Worm (Caenorhabditis elegans) whole organism, L3 larva: ENCODE data around the gene snf-10.

ENCODE experiments used
- R02D3.7 ChIP-seq: fragments of 150-350 bp; optimal IDR thresholded peaks from 2 replicates; lab custom pipeline; 2014; ENCODE audit warnings: missing biosample characterization, missing genetic modification characterization
- eor-1 ChIP-seq, 2 experiments: fragments of 150-350 bp; optimal IDR thresholded peaks; 2 replicates each; lab custom pipeline; 2014 to 2018; ENCODE audit warnings: missing biosample characterization in 2 of 2, missing genetic modification characterization in 2 of 2
- jun-1 ChIP-seq: fragments of 150-350 bp; optimal IDR thresholded peaks from 2 replicates; lab custom pipeline; 2014; ENCODE audit warnings: missing biosample characterization, missing genetic modification reagents, missing genetic modification characterization
- nfya-1 ChIP-seq: sonication (generic microtip); optimal IDR thresholded peaks from 2 replicates; lab custom pipeline; 2017; ENCODE audit warnings: missing genetic modification characterization, mild to moderate bottlenecking, missing compliant biosample characterization, antibody characterized with exemption, moderate library complexity; ENCODE audit not compliant: insufficient read depth
- nhr-76 ChIP-seq: fragments of 150-350 bp; sonication (generic microtip); optimal IDR thresholded peaks from 5 replicates; lab custom pipeline; 2014; ENCODE audit warnings: missing biosample characterization, missing genetic modification characterization
- pqm-1 ChIP-seq: fragments of 150-350 bp; optimal IDR thresholded peaks from 2 replicates; lab custom pipeline; 2017; ENCODE audit warnings: missing biosample characterization, missing genetic modification characterization, inconsistent platforms
- snpc-4 ChIP-seq: fragments of 150-350 bp; optimal IDR thresholded peaks from 2 replicates; lab custom pipeline; 2014; ENCODE audit warnings: missing biosample characterization, missing genetic modification characterization
- ztf-4 ChIP-seq: fragments of 150-350 bp; optimal IDR thresholded peaks from 2 replicates; lab custom pipeline; 2014; ENCODE audit warnings: missing biosample characterization, missing genetic modification characterization

DNA sequence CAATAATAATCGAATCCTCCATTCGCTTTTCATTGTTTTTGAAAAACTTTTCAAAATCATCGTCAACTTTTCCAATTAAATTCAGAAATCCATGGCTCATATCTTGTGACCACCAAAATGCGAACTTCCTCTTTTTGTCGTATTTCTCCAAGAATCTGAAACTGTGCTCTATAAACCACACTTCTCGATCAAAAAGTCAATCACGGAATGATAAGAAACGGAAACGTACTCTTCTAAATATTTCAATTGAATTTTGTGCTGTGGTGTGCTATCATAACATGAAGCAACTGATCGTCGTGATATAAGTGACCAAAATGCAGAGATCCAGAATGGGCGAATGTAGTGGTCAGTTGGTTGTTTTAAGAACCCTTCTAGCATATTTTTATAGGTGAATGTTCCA is 35.9 kb downstream of the snf-10 start:
- no peak for TF ChIP-seq ztf-4 (tag; lab: Kevin White, UChicago)
- TF ChIP-seq pqm-1 (tag; lab: Kevin White, UChicago) = no peak
- no peak for TF ChIP-seq jun-1 (tag; lab: Kevin White, UChicago)
- no peak for TF ChIP-seq R02D3.7 (tag; lab: Kevin White, UChicago)
- TF ChIP-seq nhr-76 (tag; lab: Kevin White, UChicago) = no peak
- TF ChIP-seq nfya-1 (tag; lab: Kevin White, UChicago) = no peak
- TF ChIP-seq snpc-4 = no peak
- TF ChIP-seq eor-1 (tag; optimal IDR thresholded peaks at IDR 0.05; lab: Kevin White, UChicago) = no peak
